Worm (Caenorhabditis elegans): Measurements from ENCODE around the gene sre-5.

sre-5 gene

ce11 chrIV:3524584-3525020 is 40.4 kb upstream of the sre-5 start:
- TF ChIP-seq nhr-28 (tag; optimal IDR thresholded peaks at IDR 0.05) (peak; percentile 5), elt-1 (tag; optimal IDR thresholded peaks at IDR 0.05; ENCODE audit: borderline replicate concordance, insufficient read depth) (no peak), bed-3 (GFP tag; optimal IDR thresholded peaks at IDR 0.05) (peak; percentile 57), drap-1 (GFP tag; optimal IDR thresholded peaks at IDR 0.05) (peak; percentile 88), lsy-2 (tag; optimal IDR thresholded peaks at IDR 0.05) (no peak), unc-120 (tag; optimal IDR thresholded peaks at IDR 0.05; ENCODE audit: poor library complexity, severe bottlenecking) (peak; percentile 74), zip-8 (tag; optimal IDR thresholded peaks at IDR 0.05) (no peak), pha-4 (tag; optimal IDR thresholded peaks at IDR 0.05) (no peak), snpc-4 (tag; optimal IDR thresholded peaks at IDR 0.05) (no peak), unc-39 (tag; optimal IDR thresholded peaks at IDR 0.05) (peak; percentile 26), blmp-1 (tag; optimal IDR thresholded peaks at IDR 0.05) (no peak), mls-2 (tag; optimal IDR thresholded peaks at IDR 0.05) (peak; percentile 88), ceh-83 (GFP tag; optimal IDR thresholded peaks at IDR 0.05) (peak; percentile 83), ceh-43 (GFP tag; optimal IDR thresholded peaks at IDR 0.05) (peak; percentile 75), unc-62 (GFP tag; optimal IDR thresholded peaks at IDR 0.05) (peak; percentile 17), mab-5 (tag; optimal IDR thresholded peaks at IDR 0.05) (no peak), hlh-1 (tag; optimal IDR thresholded peaks at IDR 0.05) (no peak), nhr-2 (tag; optimal IDR thresholded peaks at IDR 0.05) (no peak), sem-2 (GFP tag; optimal IDR thresholded peaks at IDR 0.05) (peak; percentile 82), ces-1 (GFP tag; optimal IDR thresholded peaks at IDR 0.05) (no peak), mep-1 (tag; optimal IDR thresholded peaks at IDR 0.05) (no peak), nhr-76 (tag; optimal IDR thresholded peaks at IDR 0.05) (no peak), ham-2 (GFP tag; optimal IDR thresholded peaks at IDR 0.05) (peak; percentile 67), cnd-1 (tag; optimal IDR thresholded peaks at IDR 0.05) (peak; percentile 83), M03D4.4 (tag; optimal IDR thresholded peaks at IDR 0.05) (peak; percentile 89), tbx-8 (GFP tag; optimal IDR thresholded peaks at IDR 0.05) (peak; percentile 54), elt-3 (tag; optimal IDR thresholded peaks at IDR 0.05) (no peak), lin-32 (GFP tag; optimal IDR thresholded peaks at IDR 0.05) (peak; percentile 53), nhr-237 (tag; optimal IDR thresholded peaks at IDR 0.05) (no peak), ceh-39 (tag; optimal IDR thresholded peaks at IDR 0.05) (no peak), ztf-11 (tag; optimal IDR thresholded peaks at IDR 0.05) (no peak), lin-13 (tag; optimal IDR thresholded peaks at IDR 0.05) (no peak), sptf-1 (tag; optimal IDR thresholded peaks at IDR 0.05) (peak; percentile 90), nhr-12 (tag; optimal IDR thresholded peaks at IDR 0.05) (no peak), flh-1 (GFP tag; optimal IDR thresholded peaks at IDR 0.05) (peak; percentile 54)

DNA sequence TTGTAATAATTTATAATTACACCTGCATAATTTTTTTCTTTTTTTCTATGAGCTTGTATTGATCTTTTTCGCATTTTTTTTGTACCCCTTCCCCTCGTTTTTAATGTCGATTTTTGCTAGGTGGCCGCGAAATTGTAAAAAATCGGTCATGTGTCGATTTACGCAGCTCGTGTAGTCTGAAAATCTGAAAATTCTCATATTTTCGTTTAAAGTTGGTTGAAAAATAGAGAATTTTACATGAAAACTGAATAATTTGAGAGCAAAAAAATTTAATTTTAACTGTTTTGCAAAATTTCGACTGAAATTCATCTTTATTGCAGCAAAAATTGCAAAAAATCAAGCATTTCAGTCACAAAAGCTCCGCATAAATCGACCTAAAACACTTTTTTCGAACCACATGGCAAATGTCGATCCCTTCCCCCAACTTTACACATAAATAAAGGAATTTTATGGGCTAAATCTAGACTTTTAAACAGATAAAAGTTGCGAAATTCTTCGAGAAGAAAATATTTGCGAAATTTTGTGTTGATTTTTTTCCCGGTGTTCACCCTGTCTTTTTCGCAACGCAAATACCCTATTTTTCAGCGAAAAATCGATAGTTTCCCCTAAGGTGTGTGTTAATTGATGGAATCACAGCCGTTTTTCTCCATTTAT is 38.7 kb upstream of the sre-5 start:
- TF ChIP-seq sptf-1 (tag; optimal IDR thresholded peaks at IDR 0.05), result no peak
- no peak for TF ChIP-seq mep-1 (tag; optimal IDR thresholded peaks at IDR 0.05)
- no peak for TF ChIP-seq hlh-1 (tag; optimal IDR thresholded peaks at IDR 0.05)
- no peak for TF ChIP-seq mls-2 (tag; optimal IDR thresholded peaks at IDR 0.05)
- TF ChIP-seq tbx-8 (GFP tag; optimal IDR thresholded peaks at IDR 0.05), result no peak
- TF ChIP-seq flh-1 (GFP tag; optimal IDR thresholded peaks at IDR 0.05), result no peak
- no peak for TF ChIP-seq lin-32 (GFP tag; optimal IDR thresholded peaks at IDR 0.05)
- TF ChIP-seq elt-1 (tag; optimal IDR thresholded peaks at IDR 0.05; ENCODE audit: borderline replicate concordance, insufficient read depth), result no peak
- TF ChIP-seq nhr-2 (tag; optimal IDR thresholded peaks at IDR 0.05), result no peak
- no peak for TF ChIP-seq lin-13 (tag; optimal IDR thresholded peaks at IDR 0.05)

- TF ChIP-seq zip-8 (tag; optimal IDR thresholded peaks at IDR 0.05) (peak; percentile 3), ceh-83 (GFP tag; optimal IDR thresholded peaks at IDR 0.05) (no peak)
Measured at ce11 chrIV:3526831-3527404, 38.1 kb upstream of the sre-5 start, which contains the start of gene M57.2. Gene M57.2 (plus strand): TSS chrIV:3527354.

Data from whole organism, mixed stage, embryonic.